Worm (Caenorhabditis elegans): Measurements from ENCODE around the gene col-185.

Gene col-185

DNA sequence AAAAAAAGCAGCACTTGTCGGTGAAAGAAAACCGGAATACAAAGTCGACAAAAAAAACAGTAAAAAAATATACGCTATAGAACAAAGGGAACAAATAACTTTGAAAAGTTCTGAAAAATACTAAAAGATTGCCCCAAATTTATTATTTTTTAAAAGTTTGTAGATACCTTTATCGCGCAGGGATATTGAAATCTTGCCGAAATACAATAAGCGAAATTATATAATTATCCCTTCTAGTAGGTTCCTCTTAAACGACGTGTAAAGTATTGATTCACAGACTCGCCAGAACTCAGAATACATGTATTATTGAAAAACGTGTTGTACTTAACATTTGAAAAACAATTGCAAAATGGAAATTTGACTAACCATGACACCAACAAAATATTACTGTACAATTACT is 3.5 kb upstream of the col-185 start (continued):
- no peak for TF ChIP-seq F33H1.4 (GFP tag; IDR thresholded peaks at IDR 0.05)
- TF ChIP-seq athp-1 (tag; optimal IDR thresholded peaks at IDR 0.05) = no peak
- TF ChIP-seq ztf-6 (GFP tag; IDR thresholded peaks at IDR 0.05) = no peak
- TF ChIP-seq cebp-2 (GFP tag; IDR thresholded peaks at IDR 0.05) = 0 out of 2 replicates have a peak, but pooled peaks have one; percentile 53
- no peak for TF ChIP-seq sptf-2 (GFP tag; optimal IDR thresholded peaks at IDR 0.05)
- TF ChIP-seq nhr-27 (tag; optimal IDR thresholded peaks at IDR 0.05) = no peak
- TF ChIP-seq xnd-1 (tag; optimal IDR thresholded peaks at IDR 0.05) = no peak
- TF ChIP-seq mes-4 (tag; optimal IDR thresholded peaks at IDR 0.05) = no peak
- peak; percentile 66 for TF ChIP-seq pbrm-1 (GFP tag; IDR thresholded peaks at IDR 0.05)
- TF ChIP-seq F57C9.4 (tag; optimal IDR thresholded peaks at IDR 0.05) = no peak
- peak; percentile 90 for TF ChIP-seq K11D2.4 (GFP tag; IDR thresholded peaks at IDR 0.05)
- peak; percentile 71 for TF ChIP-seq somi-1 (GFP tag; optimal IDR thresholded peaks at IDR 0.05)
- TF ChIP-seq C17E4.6 (GFP tag; IDR thresholded peaks at IDR 0.05) = no peak
- TF ChIP-seq repo-1 (tag; optimal IDR thresholded peaks at IDR 0.05) = peak; percentile 71
- peak; percentile 98 for TF ChIP-seq lin-40 (tag; optimal IDR thresholded peaks at IDR 0.05)
- no peak for TF ChIP-seq B0019.2 (GFP tag; conservative IDR thresholded peaks at IDR 0.05)
- no peak for TF ChIP-seq T26A5.8 (tag; optimal IDR thresholded peaks at IDR 0.05)
- 0 out of 2 replicates have a peak, but pooled peaks have one; percentile 11 for TF ChIP-seq ceh-100 (GFP tag; IDR thresholded peaks at IDR 0.05)
- peak; percentile 92 for TF ChIP-seq ZK185.1 (tag; optimal IDR thresholded peaks at IDR 0.05; ENCODE audit: poor library complexity, severe bottlenecking)
- peak; percentile 34 for TF ChIP-seq F10E7.11 (tag; optimal IDR thresholded peaks at IDR 0.05)
- no peak for TF ChIP-seq ztf-28 (GFP tag; IDR thresholded peaks at IDR 0.05)
- no peak for TF ChIP-seq Y67H2A.10 (GFP tag; conservative IDR thresholded peaks at IDR 0.05)
- no peak for TF ChIP-seq chd-7 (tag; optimal IDR thresholded peaks at IDR 0.05)
- no peak for TF ChIP-seq zfh-2 (GFP tag; conservative IDR thresholded peaks at IDR 0.05)
- TF ChIP-seq B0261.1 (tag; optimal IDR thresholded peaks at IDR 0.05) = peak; percentile 57
- TF ChIP-seq nfya-2 (GFP tag; IDR thresholded peaks at IDR 0.05) = no peak
- no peak for TF ChIP-seq him-1 (tag; optimal IDR thresholded peaks at IDR 0.05)
- no peak for TF ChIP-seq let-526 (GFP tag; IDR thresholded peaks at IDR 0.05)
- TF ChIP-seq aptf-2 (GFP tag; conservative IDR thresholded peaks at IDR 0.05) = no peak
- TF ChIP-seq snpc-3.4 (tag; optimal IDR thresholded peaks at IDR 0.05) = no peak
- TF ChIP-seq ceh-91 (GFP tag; IDR thresholded peaks at IDR 0.05) = no peak
- TF ChIP-seq attf-6 (GFP tag; IDR thresholded peaks at IDR 0.05) = no peak
- TF ChIP-seq F55B11.4 (tag; optimal IDR thresholded peaks at IDR 0.05; ENCODE audit: borderline replicate concordance, insufficient read depth) = no peak
- no peak for TF ChIP-seq sdz-38 (tag; optimal IDR thresholded peaks at IDR 0.05)
- no peak for TF ChIP-seq egl-18 (GFP tag; IDR thresholded peaks at IDR 0.05)
- no peak for TF ChIP-seq hlh-26 (GFP tag; conservative IDR thresholded peaks at IDR 0.05)
- TF ChIP-seq rpc-1 (optimal IDR thresholded peaks at IDR 0.05) = no peak
- TF ChIP-seq rpc-1 (tag; optimal IDR thresholded peaks at IDR 0.05) = no peak
- no peak for TF ChIP-seq ztf-3 (GFP tag; optimal IDR thresholded peaks at IDR 0.05)
- TF ChIP-seq ekl-4 (GFP tag; IDR thresholded peaks at IDR 0.05) = peak; percentile 42; the same call in 1 of the 2 replicates
- TF ChIP-seq D2030.7 (GFP tag; IDR thresholded peaks at IDR 0.05) = no peak
- no peak for TF ChIP-seq egl-44 (GFP tag; IDR thresholded peaks at IDR 0.05)
- TF ChIP-seq Y56A3A.18 (GFP tag; IDR thresholded peaks at IDR 0.05) = peak; percentile 75; the same call in 1 of the 2 replicates
- TF ChIP-seq nfya-1 (tag; optimal IDR thresholded peaks at IDR 0.05; ENCODE audit: borderline replicate concordance, insufficient read depth) = no peak
- no peak for TF ChIP-seq hlh-12 (tag; optimal IDR thresholded peaks at IDR 0.05)
- TF ChIP-seq snpc-1.1 (tag; optimal IDR thresholded peaks at IDR 0.05; ENCODE audit: insufficient read depth) = no peak
- TF ChIP-seq T07F8.4 (tag; optimal IDR thresholded peaks at IDR 0.05) = peak; percentile 14
- no peak for TF ChIP-seq F57A8.1 (GFP tag; optimal IDR thresholded peaks at IDR 0.05)
- TF ChIP-seq ccch-3 (GFP tag; optimal IDR thresholded peaks at IDR 0.05) = no peak
